Worm (Caenorhabditis elegans) whole organism, midembryonic: ENCODE measurements around the gene sprr-1.

Experiments used
- T22C8.4 ChIP-seq: fragments of 200-800 bp; sonication (Bioruptor generic); IDR thresholded peaks from 2 replicates; pipeline ENCODE4 v1.3.6; 2022; ENCODE audit warnings: missing genetic modification characterization, missing compliant biosample characterization
- cog-1 ChIP-seq: sonication (generic microtip); optimal IDR thresholded peaks from 2 replicates; lab custom pipeline; 2016; ENCODE audit warnings: missing genetic modification characterization, missing compliant biosample characterization
- flt-1 ChIP-seq: fragments of 200-800 bp; sonication (Bioruptor generic); IDR thresholded peaks from 2 replicates; pipeline ENCODE4 v1.3.6; 2022; ENCODE audit warnings: missing genetic modification characterization, missing compliant biosample characterization
- klf-2 ChIP-seq: fragments of 200-800 bp; sonication (Bioruptor generic); conservative IDR thresholded peaks from 2 replicates; pipeline ENCODE4 v1.3.6; 2022; ENCODE audit warnings: missing genetic modification reagents, missing genetic modification characterization, missing compliant biosample characterization
- med-1 ChIP-seq: sonication (generic microtip); optimal IDR thresholded peaks from 2 replicates; lab custom pipeline; 2017; ENCODE audit warnings: missing genetic modification characterization, mild to moderate bottlenecking, missing compliant biosample characterization, antibody characterized with exemption, missing genetic modification reagents; ENCODE audit not compliant: insufficient read depth
- ref-1 ChIP-seq: fragments of 200-800 bp; sonication (Bioruptor generic); conservative IDR thresholded peaks from 2 replicates; pipeline ENCODE4 v1.3.6; 2022; ENCODE audit warnings: missing genetic modification reagents, missing genetic modification characterization, missing compliant biosample characterization
- tab-1 ChIP-seq: fragments of 200-800 bp; sonication (Bioruptor generic); IDR thresholded peaks from 2 replicates; pipeline ENCODE4 v1.3.6; 2022; ENCODE audit warnings: missing genetic modification characterization, missing compliant biosample characterization
- ztf-23 ChIP-seq: fragments of 200-800 bp; sonication (Bioruptor generic); IDR thresholded peaks from 2 replicates; pipeline ENCODE4 v1.3.6; 2022; ENCODE audit warnings: missing genetic modification reagents, missing genetic modification characterization, missing compliant biosample characterization
- ztf-29 ChIP-seq: fragments of 200-800 bp; sonication (Bioruptor generic); IDR thresholded peaks from 2 replicates; pipeline ENCODE4 v1.3.6; 2022; ENCODE audit warnings: missing genetic modification reagents, missing genetic modification characterization, missing compliant biosample characterization

sprr-1 gene

ce11 chrX:15466032-15466431 lies at the start of gene sprr-1:
Gene sprr-1, plus strand, starts transcription at chrX:15466300.
- no peak for TF ChIP-seq flt-1 (GFP tag; lab: Robert Waterston, UW)
- TF ChIP-seq cog-1: no peak
- TF ChIP-seq T22C8.4 (GFP tag; lab: Robert Waterston, UW): no peak
- no peak for TF ChIP-seq ref-1 (GFP tag; lab: Robert Waterston, UW)
- no peak for TF ChIP-seq ztf-23 (GFP tag; lab: Robert Waterston, UW)
- no peak for TF ChIP-seq klf-2 (GFP tag; lab: Robert Waterston, UW)
- TF ChIP-seq ztf-29: no peak
- TF ChIP-seq tab-1 (GFP tag; lab: Robert Waterston, UW): no peak
- TF ChIP-seq med-1 (GFP tag; lab: Kevin White, UChicago): no peak

DNA sequence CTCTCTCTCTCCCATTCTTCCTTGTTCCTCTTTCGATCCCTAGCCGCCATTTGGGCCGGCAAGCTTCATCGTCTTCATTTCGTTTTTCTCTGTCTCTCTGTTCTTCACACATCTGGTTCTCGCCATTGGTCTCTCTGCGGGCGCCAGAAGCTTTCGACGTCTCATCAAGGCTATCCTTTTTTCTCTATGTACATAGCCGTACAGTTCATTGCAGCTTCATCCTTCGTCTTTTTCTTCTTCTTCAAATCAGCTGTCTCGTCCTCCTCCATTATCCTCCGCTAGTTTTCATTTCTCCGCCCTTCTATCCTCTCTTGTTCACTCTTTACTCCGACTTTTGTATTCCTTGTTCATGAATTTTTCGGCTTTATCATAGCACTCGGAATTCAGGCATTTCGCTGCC lies 45.4 kb upstream of the sprr-1 start, which contains the start of gene F39D8.3:
Gene F39D8.3 (plus strand): TSS at position 301 of the 400 bp plus-strand sequence.
- no peak for TF ChIP-seq ztf-23 (GFP tag; lab: Robert Waterston, UW)
- no peak for TF ChIP-seq med-1 (GFP tag; lab: Kevin White, UChicago)
- TF ChIP-seq cog-1: no peak
- no peak for TF ChIP-seq ref-1 (GFP tag; lab: Robert Waterston, UW)
- TF ChIP-seq T22C8.4 (GFP tag; lab: Robert Waterston, UW): no peak
- TF ChIP-seq ztf-29: no peak
- no peak for TF ChIP-seq flt-1 (GFP tag; lab: Robert Waterston, UW)
- no peak for TF ChIP-seq klf-2 (GFP tag; lab: Robert Waterston, UW)
- TF ChIP-seq tab-1 (GFP tag; lab: Robert Waterston, UW): no peak

- TF ChIP-seq med-1 (GFP tag; lab: Kevin White, UChicago) (no peak), tab-1 (GFP tag; lab: Robert Waterston, UW) (no peak), ref-1 (GFP tag; lab: Robert Waterston, UW) (no peak), ztf-23 (GFP tag; lab: Robert Waterston, UW) (no peak), cog-1 (no peak), flt-1 (GFP tag; lab: Robert Waterston, UW) (no peak), klf-2 (GFP tag; lab: Robert Waterston, UW) (no peak), ztf-29 (no peak), T22C8.4 (GFP tag; lab: Robert Waterston, UW) (no peak)
Observed at ce11 chrX:15423708-15424423, 42.2 kb upstream of the sprr-1 start.

DNA sequence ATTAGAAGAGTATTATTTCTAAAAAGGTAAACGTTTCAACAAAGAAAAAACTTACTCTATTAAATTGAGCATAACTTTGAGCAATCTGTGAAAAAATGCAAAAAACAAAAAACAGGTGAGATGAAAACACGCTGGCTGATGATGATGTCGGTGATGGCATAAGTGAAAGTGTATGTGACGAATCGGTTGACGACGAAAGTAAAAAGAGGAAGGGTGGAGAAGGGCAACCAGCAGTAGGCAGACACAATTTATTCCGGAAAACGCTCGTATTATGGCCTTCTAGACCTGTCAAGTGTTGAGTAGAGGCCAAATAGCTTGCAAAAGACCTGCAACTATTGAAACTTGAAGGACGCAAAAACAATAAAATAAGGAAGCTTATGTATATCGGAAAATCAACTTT lies 38.2 kb upstream of the sprr-1 start, which contains the start of gene nas-13:
Gene nas-13 (minus strand): TSS at position 323 of the 400 bp plus-strand sequence.
- TF ChIP-seq T22C8.4 (GFP tag; lab: Robert Waterston, UW): no peak
- no peak for TF ChIP-seq ref-1 (GFP tag; lab: Robert Waterston, UW)
- TF ChIP-seq flt-1 (GFP tag; lab: Robert Waterston, UW): no peak
- no peak for TF ChIP-seq klf-2 (GFP tag; lab: Robert Waterston, UW)
- TF ChIP-seq med-1 (GFP tag; lab: Kevin White, UChicago): no peak
- no peak for TF ChIP-seq ztf-23 (GFP tag; lab: Robert Waterston, UW)
- TF ChIP-seq cog-1: no peak
- TF ChIP-seq tab-1 (GFP tag; lab: Robert Waterston, UW): no peak
- TF ChIP-seq ztf-29: no peak

DNA sequence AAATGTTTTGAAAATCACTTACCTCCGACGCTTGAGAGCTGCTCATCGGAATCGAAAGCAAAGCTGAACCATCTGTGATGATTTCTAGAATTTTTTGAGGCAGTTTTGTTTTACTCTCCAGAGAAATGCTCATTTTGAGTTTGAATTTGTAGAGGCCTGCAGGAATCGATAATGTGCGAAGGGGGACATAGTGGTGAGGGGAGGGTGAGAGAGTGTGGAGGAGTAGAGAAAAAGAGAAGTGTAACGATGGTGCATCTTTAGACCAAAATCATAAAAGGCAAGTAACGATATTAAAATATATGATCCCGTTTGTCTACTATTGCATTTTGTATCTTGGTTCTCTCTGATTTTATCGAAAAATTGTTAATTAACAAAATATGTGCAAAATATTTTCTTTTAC lies 35.1 kb upstream of the sprr-1 start, which contains the start of gene blos-8:
Gene blos-8 (minus strand): TSS at position 216 of the 400 bp plus-strand sequence.
- TF ChIP-seq ztf-29 (no peak), T22C8.4 (GFP tag; lab: Robert Waterston, UW) (peak; percentile 64; the same call in 1 of the 2 replicates)

- TF ChIP-seq ref-1 (GFP tag; lab: Robert Waterston, UW) (no peak), T22C8.4 (GFP tag; lab: Robert Waterston, UW) (no peak), flt-1 (GFP tag; lab: Robert Waterston, UW) (no peak), ztf-29 (no peak), med-1 (GFP tag; lab: Kevin White, UChicago) (no peak), klf-2 (GFP tag; lab: Robert Waterston, UW) (no peak), ztf-23 (GFP tag; lab: Robert Waterston, UW) (no peak), tab-1 (GFP tag; lab: Robert Waterston, UW) (no peak), cog-1 (no peak)
Observed at ce11 chrX:15433487-15433886, 32.6 kb upstream of the sprr-1 start, which contains the start of gene flp-32. Gene flp-32, plus strand, starts transcription at chrX:15433787.

- TF ChIP-seq med-1 (GFP tag; lab: Kevin White, UChicago): no peak
- TF ChIP-seq ztf-29: no peak
- TF ChIP-seq tab-1 (GFP tag; lab: Robert Waterston, UW): no peak
- no peak for TF ChIP-seq klf-2 (GFP tag; lab: Robert Waterston, UW)
- TF ChIP-seq cog-1: no peak
- TF ChIP-seq ref-1 (GFP tag; lab: Robert Waterston, UW): no peak
- TF ChIP-seq ztf-23 (GFP tag; lab: Robert Waterston, UW): no peak
- no peak for TF ChIP-seq T22C8.4 (GFP tag; lab: Robert Waterston, UW)
- TF ChIP-seq flt-1 (GFP tag; lab: Robert Waterston, UW): no peak
Observed at ce11 chrX:15434922-15435321, 31.2 kb upstream of the sprr-1 start.

DNA sequence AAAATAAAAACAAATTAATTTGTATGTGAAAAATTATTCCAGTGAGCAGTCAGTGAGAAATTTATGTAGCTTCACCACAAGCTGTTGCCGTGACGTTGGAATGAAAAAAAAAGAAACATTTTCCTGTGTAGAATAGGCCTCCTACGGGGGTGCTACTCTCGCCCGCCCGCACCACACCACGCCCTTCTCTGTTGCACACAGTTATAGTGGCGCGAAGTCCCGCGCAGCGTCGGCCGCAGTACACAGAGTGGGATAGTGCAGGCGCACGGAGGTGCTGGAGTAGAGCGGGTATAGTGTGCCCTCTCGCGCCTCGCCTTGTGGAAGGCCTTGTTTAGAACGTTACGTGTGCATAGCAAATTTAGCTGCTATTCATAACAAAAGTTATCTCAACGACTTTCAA lies 27.3 kb upstream of the sprr-1 start:
- TF ChIP-seq ref-1 (GFP tag; lab: Robert Waterston, UW) (no peak), ztf-29 (no peak), med-1 (GFP tag; lab: Kevin White, UChicago) (no peak), tab-1 (GFP tag; lab: Robert Waterston, UW) (no peak), cog-1 (no peak), flt-1 (GFP tag; lab: Robert Waterston, UW) (no peak), klf-2 (GFP tag; lab: Robert Waterston, UW) (no peak), T22C8.4 (GFP tag; lab: Robert Waterston, UW) (no peak), ztf-23 (GFP tag; lab: Robert Waterston, UW) (no peak)
